Worm (Caenorhabditis elegans): ENCODE data around the gene Y22D7AL.15.

Y22D7AL.15 gene

DNA sequence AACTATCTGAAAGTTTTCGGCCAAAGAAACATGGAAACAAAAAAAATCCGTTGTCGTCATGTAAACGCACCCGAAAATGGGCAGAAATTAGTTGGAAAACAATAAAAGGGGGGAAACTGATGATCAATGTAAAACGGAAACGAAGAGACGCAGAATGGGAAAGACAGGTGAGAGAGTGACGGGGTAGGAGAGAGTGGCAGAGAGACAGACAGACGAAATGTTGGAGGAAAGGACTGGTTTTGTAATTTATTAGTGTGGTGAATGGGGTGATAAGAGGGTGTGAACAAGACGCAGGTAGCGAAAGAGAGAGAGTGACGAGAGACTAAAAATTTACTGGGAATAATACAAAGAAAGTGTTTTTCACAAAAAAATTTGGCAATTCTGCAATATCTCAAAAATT lies 21.3 kb upstream of the Y22D7AL.15 start (continued):
- TF ChIP-seq nhr-71 (tag; optimal IDR thresholded peaks at IDR 0.05) (peak; percentile 92), lir-3 (tag; optimal IDR thresholded peaks at IDR 0.05; ENCODE audit: poor library complexity) (no peak), unc-130 (tag; optimal IDR thresholded peaks at IDR 0.05) (peak; percentile 95), ama-1 (optimal IDR thresholded peaks at IDR 0.05) (no peak), alr-1 (tag; optimal IDR thresholded peaks at IDR 0.05; ENCODE audit: borderline replicate concordance) (no peak), elt-2 (tag; optimal IDR thresholded peaks at IDR 0.05) (peak; percentile 90), snu-23 (GFP tag; optimal IDR thresholded peaks at IDR 0.05) (peak; percentile 85), hlh-4 (tag; optimal IDR thresholded peaks at IDR 0.05) (no peak), efl-1 (optimal IDR thresholded peaks at IDR 0.05) (peak; percentile 79 to 80), efl-1 (GFP tag; optimal IDR thresholded peaks at IDR 0.05 in 1 of 2) (peak; percentile 30 to 95), elt-3 (tag; optimal IDR thresholded peaks at IDR 0.05) (peak in 4 of 6 experiments; percentile 59 to 98 (median 88)), nhr-47 (tag; optimal IDR thresholded peaks at IDR 0.05) (peak; percentile 78), lin-13 (GFP tag; optimal IDR thresholded peaks at IDR 0.05) (peak; percentile 75), mef-2 (tag; optimal IDR thresholded peaks at IDR 0.05) (no peak), swsn-7 (tag; optimal IDR thresholded peaks at IDR 0.05) (peak; percentile 84), tlp-1 (tag; optimal IDR thresholded peaks at IDR 0.05) (no peak), snpc-4 (tag; optimal IDR thresholded peaks at IDR 0.05) (no peak), zip-4 (GFP tag; optimal IDR thresholded peaks at IDR 0.05) (no peak), sox-4 (tag; optimal IDR thresholded peaks at IDR 0.05) (no peak), irx-1 (tag; optimal IDR thresholded peaks at IDR 0.05) (peak; percentile 52), fkh-4 (tag; optimal IDR thresholded peaks at IDR 0.05; ENCODE audit: borderline replicate concordance) (no peak), fos-1 (tag; optimal IDR thresholded peaks at IDR 0.05) (peak; percentile 70), ztf-11 (tag; optimal IDR thresholded peaks at IDR 0.05) (peak in 1 of 2 experiments; percentile 1), unc-86 (tag; optimal IDR thresholded peaks at IDR 0.05) (no peak), nhr-77 (tag; optimal IDR thresholded peaks at IDR 0.05) (no peak), aha-1 (tag; optimal IDR thresholded peaks at IDR 0.05) (no peak), zag-1 (tag; optimal IDR thresholded peaks at IDR 0.05) (no peak), nhr-12 (tag; optimal IDR thresholded peaks at IDR 0.05) (no peak), tbx-2 (tag; optimal IDR thresholded peaks at IDR 0.05) (peak; percentile 85), lin-39 (tag; optimal IDR thresholded peaks at IDR 0.05) (peak; percentile 76), sptf-1 (tag; optimal IDR thresholded peaks at IDR 0.05) (no peak), xbp-1 (tag; optimal IDR thresholded peaks at IDR 0.05) (peak; percentile 50), nhr-84 (tag; optimal IDR thresholded peaks at IDR 0.05) (no peak)

DNA sequence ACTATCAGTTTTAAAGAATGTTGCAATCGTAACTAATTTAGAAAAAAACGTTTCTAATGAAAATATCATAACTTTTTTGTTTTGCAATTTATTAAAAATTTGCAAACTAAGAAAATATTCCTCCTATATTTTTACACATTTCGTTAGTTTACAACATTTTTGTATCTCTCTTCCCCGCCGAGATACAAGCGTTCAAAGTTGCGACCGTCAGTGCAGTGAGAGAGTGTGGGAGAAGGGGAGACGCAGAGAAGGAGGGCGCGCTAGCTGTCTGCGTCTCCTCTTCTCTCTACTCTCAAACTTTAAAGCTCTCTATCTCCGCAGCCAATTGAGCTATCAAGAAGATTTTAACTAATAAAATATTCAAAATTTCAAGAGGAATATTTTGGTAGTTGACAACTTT lies 20.7 kb upstream of the Y22D7AL.15 start:
- TF ChIP-seq nhr-84 (tag; optimal IDR thresholded peaks at IDR 0.05) (no peak), elt-2 (tag; optimal IDR thresholded peaks at IDR 0.05) (no peak), vab-15 (tag; optimal IDR thresholded peaks at IDR 0.05) (no peak), ama-1 (optimal IDR thresholded peaks at IDR 0.05) (no peak), ceh-82 (tag; optimal IDR thresholded peaks at IDR 0.05) (no peak), mef-2 (tag; optimal IDR thresholded peaks at IDR 0.05) (no peak)

DNA sequence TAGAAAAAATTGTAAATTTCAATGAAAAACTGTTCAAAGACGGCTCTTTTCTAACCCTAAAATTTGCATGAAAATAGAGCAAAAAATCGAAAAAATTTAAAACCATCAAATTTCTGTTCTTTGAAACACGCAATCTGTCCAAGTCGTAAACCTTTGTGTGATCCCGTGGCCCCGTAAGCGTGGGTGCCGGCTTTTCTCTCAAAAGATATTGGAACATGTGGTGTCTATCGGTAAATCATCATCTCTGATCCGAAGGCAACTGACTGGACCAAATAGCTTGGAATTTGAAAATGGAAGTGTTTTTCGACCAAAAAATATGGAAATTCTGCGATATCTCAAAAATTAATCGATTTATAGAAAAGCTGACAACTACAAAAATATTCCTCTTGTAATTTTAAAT lies 19.0 kb upstream of the Y22D7AL.15 start:
- no peak for TF ChIP-seq ama-1 (optimal IDR thresholded peaks at IDR 0.05)
- no peak for TF ChIP-seq fkh-4 (tag; optimal IDR thresholded peaks at IDR 0.05; ENCODE audit: borderline replicate concordance)
- no peak for TF ChIP-seq aha-1 (tag; optimal IDR thresholded peaks at IDR 0.05)
- peak; percentile 67 for TF ChIP-seq rnt-1 (tag; optimal IDR thresholded peaks at IDR 0.05)
- no peak for TF ChIP-seq jun-1 (tag; optimal IDR thresholded peaks at IDR 0.05)
- no peak for TF ChIP-seq elt-2 (tag; optimal IDR thresholded peaks at IDR 0.05)
- peak; percentile 49 for TF ChIP-seq nhr-71 (tag; optimal IDR thresholded peaks at IDR 0.05)
- peak; percentile 14 for TF ChIP-seq snu-23 (GFP tag; optimal IDR thresholded peaks at IDR 0.05)
- TF ChIP-seq nhr-47 (tag; optimal IDR thresholded peaks at IDR 0.05) = no peak
- TF ChIP-seq swsn-7 (tag; optimal IDR thresholded peaks at IDR 0.05) = no peak
- TF ChIP-seq lin-14 (GFP tag; optimal IDR thresholded peaks at IDR 0.05) = peak; percentile 59
- TF ChIP-seq nhr-12 (tag; optimal IDR thresholded peaks at IDR 0.05) = no peak
- TF ChIP-seq mab-9 (GFP tag; IDR thresholded peaks at IDR 0.05) = no peak

All from whole organism, L1 larva.